Worm (Caenorhabditis elegans): ENCODE measurements around the gene ttr-13.

The ttr-13 gene

DNA sequence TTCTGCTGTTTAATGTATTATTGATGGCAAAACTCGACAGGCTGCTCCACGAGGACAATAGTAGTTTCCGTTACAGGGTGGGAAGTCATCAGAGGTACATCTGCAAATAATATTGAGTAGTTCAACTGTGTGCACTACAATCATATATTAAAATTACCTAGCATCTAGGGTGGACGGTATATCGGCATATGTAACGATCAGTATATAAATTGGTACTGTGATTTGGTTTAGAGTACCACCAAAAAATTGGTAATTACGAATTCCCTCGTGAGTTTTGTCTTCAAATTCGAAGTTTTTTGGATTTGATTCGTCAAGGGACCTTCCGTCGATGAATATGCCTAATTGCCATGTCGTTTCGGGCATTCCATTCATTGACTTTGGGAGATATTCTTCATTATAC is at the start of gene ttr-13:
TSS of gene ttr-13 (minus strand) at position 101 of the 400 bp plus-strand sequence.
- TF ChIP-seq lin-13 (GFP tag; optimal IDR thresholded peaks at IDR 0.05), result no peak
- TF ChIP-seq gmeb-1 (tag; optimal IDR thresholded peaks at IDR 0.05), result no peak
- no peak for TF ChIP-seq blmp-1 (tag; optimal IDR thresholded peaks at IDR 0.05; ENCODE audit: insufficient read depth)
- no peak for TF ChIP-seq egl-27 (tag; optimal IDR thresholded peaks at IDR 0.05)
- no peak for TF ChIP-seq ztf-1 (GFP tag; conservative IDR thresholded peaks at IDR 0.05)
- TF ChIP-seq nhr-11 (tag; optimal IDR thresholded peaks at IDR 0.05), result no peak

DNA sequence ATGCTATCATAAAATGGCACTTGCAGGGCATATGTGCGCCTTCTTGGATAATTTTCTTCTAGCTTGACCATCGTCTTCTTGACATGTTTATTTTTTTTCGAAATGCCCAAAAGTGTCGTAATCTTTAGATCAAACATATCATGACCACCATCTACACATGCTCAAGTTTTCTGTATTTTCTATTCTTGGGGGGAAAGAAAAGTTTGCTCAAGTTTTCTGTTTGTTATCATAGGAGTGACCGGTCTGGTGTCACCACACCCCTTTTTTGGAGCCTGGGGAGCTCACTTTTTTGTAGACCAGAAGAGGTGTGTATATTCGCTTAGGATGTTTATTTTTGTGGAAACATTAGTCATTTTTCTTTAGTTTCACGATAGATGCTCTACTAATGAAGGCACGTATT is 48.6 kb upstream of the ttr-13 start, which contains the start of gene klf-2:
TSS of gene klf-2 (plus strand) at position 301 of the 400 bp plus-strand sequence.
- TF ChIP-seq crh-2 (tag; optimal IDR thresholded peaks at IDR 0.05) (no peak), elt-1 (tag; optimal IDR thresholded peaks at IDR 0.05) (no peak), dmd-4 (tag; optimal IDR thresholded peaks at IDR 0.05) (no peak), skn-1 (tag; optimal IDR thresholded peaks at IDR 0.05) (no peak), sma-3 (GFP tag; optimal IDR thresholded peaks at IDR 0.05) (no peak), mbf-1 (tag; optimal IDR thresholded peaks at IDR 0.05) (no peak), nhr-21 (tag; optimal IDR thresholded peaks at IDR 0.05) (no peak), lin-13 (GFP tag; optimal IDR thresholded peaks at IDR 0.05) (no peak), aly-2 (tag; optimal IDR thresholded peaks at IDR 0.05) (no peak), nhr-6 (tag; optimal IDR thresholded peaks at IDR 0.05) (no peak), lsy-2 (tag; optimal IDR thresholded peaks at IDR 0.05) (no peak), ztf-11 (tag; optimal IDR thresholded peaks at IDR 0.05) (no peak), zag-1 (tag; optimal IDR thresholded peaks at IDR 0.05) (no peak), ceh-82 (tag; optimal IDR thresholded peaks at IDR 0.05) (no peak), nhr-23 (tag; optimal IDR thresholded peaks at IDR 0.05) (no peak), unc-62 (GFP tag; optimal IDR thresholded peaks at IDR 0.05) (no peak), ztf-4 (tag; optimal IDR thresholded peaks at IDR 0.05) (no peak)

DNA sequence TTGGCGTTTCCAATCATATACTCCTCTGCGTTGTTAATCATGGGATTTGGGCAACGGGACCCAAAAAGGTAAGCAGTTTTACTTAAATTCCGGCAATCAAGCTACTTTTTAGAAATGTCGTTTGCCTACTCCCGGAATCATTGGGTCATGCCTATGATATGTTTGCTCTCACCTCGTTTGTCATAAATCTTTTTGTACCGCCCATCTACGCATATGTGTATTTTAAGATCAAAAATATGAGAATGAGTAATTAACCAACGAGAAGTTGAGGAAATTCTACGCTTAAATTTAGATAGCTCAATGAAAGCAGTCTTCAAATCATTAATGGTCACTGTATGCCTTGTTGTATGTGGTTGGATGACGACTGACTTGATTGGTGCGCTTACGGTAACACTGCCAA is 45.6 kb upstream of the ttr-13 start:
- no peak for TF ChIP-seq nhr-10 (tag; optimal IDR thresholded peaks at IDR 0.05)
- TF ChIP-seq unc-55 (GFP tag; optimal IDR thresholded peaks at IDR 0.05), result no peak
- TF ChIP-seq unc-39 (tag; optimal IDR thresholded peaks at IDR 0.05), result no peak
- no peak for TF ChIP-seq ztf-11 (tag; optimal IDR thresholded peaks at IDR 0.05)
- TF ChIP-seq C34F6.9 (tag; optimal IDR thresholded peaks at IDR 0.05), result no peak
- TF ChIP-seq egl-27 (tag; optimal IDR thresholded peaks at IDR 0.05), result no peak
- no peak for TF ChIP-seq skn-1 (tag; optimal IDR thresholded peaks at IDR 0.05)
- TF ChIP-seq ceh-82 (tag; optimal IDR thresholded peaks at IDR 0.05), result no peak
- no peak for TF ChIP-seq zag-1 (tag; optimal IDR thresholded peaks at IDR 0.05)
- no peak for TF ChIP-seq ZK546.5 (tag; optimal IDR thresholded peaks at IDR 0.05)
- no peak for TF ChIP-seq nhr-21 (tag; optimal IDR thresholded peaks at IDR 0.05)
- no peak for TF ChIP-seq gmeb-1 (tag; optimal IDR thresholded peaks at IDR 0.05)
- TF ChIP-seq lin-13 (GFP tag; optimal IDR thresholded peaks at IDR 0.05), result no peak
- TF ChIP-seq nhr-237 (tag; optimal IDR thresholded peaks at IDR 0.05), result no peak
- TF ChIP-seq Y55F3AM.14 (GFP tag; optimal IDR thresholded peaks at IDR 0.05), result no peak

DNA sequence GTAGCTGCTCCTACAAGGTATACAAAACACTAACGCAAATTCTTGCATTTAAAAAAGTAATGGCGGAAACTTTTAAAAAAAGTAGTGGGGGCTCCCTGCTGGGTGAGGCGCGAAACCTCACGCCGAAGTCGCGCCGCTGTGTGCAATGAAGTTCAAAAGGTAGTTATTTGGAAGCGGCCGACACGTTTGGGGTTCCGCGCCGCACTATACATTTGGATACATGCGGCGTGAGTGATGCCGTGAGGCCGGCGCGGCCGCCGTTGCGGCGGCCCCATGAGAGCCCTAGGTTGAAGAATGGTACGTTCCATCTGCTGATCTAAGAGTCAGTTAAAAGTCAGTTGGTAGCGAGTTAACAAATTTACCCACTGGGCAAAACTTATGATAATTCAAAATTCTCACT is 45.1 kb upstream of the ttr-13 start:
- peak; percentile 75 for TF ChIP-seq snpc-4 (tag; optimal IDR thresholded peaks at IDR 0.05)
- no peak for TF ChIP-seq elt-3 (tag; optimal IDR thresholded peaks at IDR 0.05)

DNA sequence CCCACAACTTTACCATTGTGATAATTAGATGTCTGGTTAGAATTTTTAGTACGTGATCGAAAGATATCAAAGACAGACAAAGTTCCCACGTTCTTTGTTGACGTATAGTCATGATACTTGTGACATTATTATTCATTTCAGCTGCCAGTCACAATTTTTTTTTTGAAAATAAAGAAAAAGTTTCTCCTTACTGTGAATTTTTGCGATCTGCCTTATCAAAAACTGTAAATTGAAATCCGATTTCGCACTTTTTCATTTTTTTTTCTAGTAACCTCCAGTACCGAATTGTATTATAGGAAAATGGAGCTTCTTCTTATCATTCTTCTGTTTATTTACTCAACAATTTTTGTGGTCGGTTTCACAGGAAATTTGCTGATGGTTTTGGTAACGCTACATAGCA is 44.4 kb upstream of the ttr-13 start, which contains the start of gene srsx-35:
TSS of gene srsx-35 (plus strand) at position 301 of the 400 bp plus-strand sequence.
- TF ChIP-seq unc-62 (GFP tag; optimal IDR thresholded peaks at IDR 0.05) (no peak), nhr-129 (tag; optimal IDR thresholded peaks at IDR 0.05) (no peak), nhr-12 (tag; optimal IDR thresholded peaks at IDR 0.05) (no peak), elt-3 (tag; optimal IDR thresholded peaks at IDR 0.05) (no peak), elt-1 (tag; optimal IDR thresholded peaks at IDR 0.05) (no peak), nhr-21 (tag; optimal IDR thresholded peaks at IDR 0.05) (no peak), gmeb-1 (tag; optimal IDR thresholded peaks at IDR 0.05) (no peak), ztf-1 (GFP tag; conservative IDR thresholded peaks at IDR 0.05) (no peak), nhr-6 (tag; optimal IDR thresholded peaks at IDR 0.05) (no peak), nhr-77 (tag; optimal IDR thresholded peaks at IDR 0.05) (no peak), snpc-4 (tag; optimal IDR thresholded peaks at IDR 0.05) (no peak), aly-2 (tag; optimal IDR thresholded peaks at IDR 0.05) (no peak), C34F6.9 (tag; optimal IDR thresholded peaks at IDR 0.05) (no peak), nhr-25 (tag; optimal IDR thresholded peaks at IDR 0.05) (no peak), nhr-237 (tag; optimal IDR thresholded peaks at IDR 0.05) (no peak), lin-11 (tag; optimal IDR thresholded peaks at IDR 0.05) (no peak), F13H6.1 (tag; optimal IDR thresholded peaks at IDR 0.05) (no peak), blmp-1 (tag; optimal IDR thresholded peaks at IDR 0.05; ENCODE audit: insufficient read depth) (no peak), ceh-82 (tag; optimal IDR thresholded peaks at IDR 0.05) (no peak)
